Worm (Caenorhabditis elegans): Measurements from ENCODE around the gene R05D3.9.

DNA sequence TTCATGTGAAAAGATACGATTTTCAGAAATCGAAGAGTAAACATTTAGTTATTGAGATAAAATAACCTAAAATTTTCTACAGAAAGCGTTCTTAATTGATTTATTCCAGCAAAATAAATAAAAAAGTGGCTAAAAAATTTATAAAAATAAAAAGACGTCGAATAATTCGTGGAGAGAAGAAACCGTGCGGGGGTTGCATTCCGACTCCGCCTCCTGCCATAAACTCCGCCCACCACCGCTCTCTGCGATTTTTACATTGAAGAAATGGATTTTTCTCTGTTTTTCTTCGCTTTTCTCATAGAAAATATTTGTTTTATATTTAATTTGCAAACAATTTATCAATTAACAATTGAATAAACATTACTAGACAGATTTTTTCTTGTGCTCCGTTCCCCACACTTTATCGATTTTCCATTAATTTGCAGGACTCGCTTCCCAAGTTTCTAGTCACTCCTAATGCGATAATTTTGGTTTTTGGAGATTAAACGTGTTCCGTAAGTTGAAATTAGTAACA lies 37.0 kb upstream of the R05D3.9 start, which contains the start of the genes ubxn-4 and cyy-1:
- TF ChIP-seq ceh-28 (tag; optimal IDR thresholded peaks at IDR 0.05) (no peak), zag-1 (tag; optimal IDR thresholded peaks at IDR 0.05) (no peak), daf-12 (tag; optimal IDR thresholded peaks at IDR 0.05) (no peak), lin-39 (tag; optimal IDR thresholded peaks at IDR 0.05) (no peak), nhr-237 (tag; optimal IDR thresholded peaks at IDR 0.05) (no peak), tbx-2 (tag; optimal IDR thresholded peaks at IDR 0.05) (no peak), nhr-77 (tag; optimal IDR thresholded peaks at IDR 0.05) (no peak), ztf-4 (tag; optimal IDR thresholded peaks at IDR 0.05) (no peak), ama-1 (optimal IDR thresholded peaks at IDR 0.05) (no peak)
